Worm (Caenorhabditis elegans) whole organism, L3 larva: Measurements from ENCODE around the gene inx-8.

Experiments
- ZK546.5 ChIP-seq: sonication (generic microtip); optimal IDR thresholded peaks from 2 replicates; lab custom pipeline; 2017; ENCODE audit warnings: missing biosample characterization, missing genetic modification characterization
- aly-2 ChIP-seq: fragments of 150-350 bp; optimal IDR thresholded peaks from 2 replicates; lab custom pipeline; 2014; ENCODE audit warnings: missing biosample characterization, missing genetic modification characterization
- ama-1 ChIP-seq: fragments of 150-350 bp; optimal IDR thresholded peaks from 2 replicates; lab custom pipeline; 2018
- ceh-28 ChIP-seq: fragments of 150-350 bp; optimal IDR thresholded peaks from 2 replicates; lab custom pipeline; 2014; ENCODE audit warnings: missing biosample characterization, missing genetic modification reagents, missing genetic modification characterization
- egl-27 ChIP-seq: sonication (generic microtip); optimal IDR thresholded peaks from 4 replicates; lab custom pipeline; 2017; ENCODE audit warnings: missing biosample characterization, missing genetic modification reagents, missing genetic modification characterization
- egl-5 ChIP-seq: fragments of 150-350 bp; optimal IDR thresholded peaks from 2 replicates; lab custom pipeline; 2017; ENCODE audit warnings: missing biosample characterization, missing genetic modification reagents, missing genetic modification characterization, inconsistent platforms
- elt-1 ChIP-seq: fragments of 150-350 bp; optimal IDR thresholded peaks from 2 replicates; lab custom pipeline; 2014; ENCODE audit warnings: missing biosample characterization, missing genetic modification characterization
- elt-2 ChIP-seq: sonication (generic microtip); optimal IDR thresholded peaks from 2 replicates; lab custom pipeline; 2016; ENCODE audit warnings: missing genetic modification reagents, mild to moderate bottlenecking, missing genetic modification characterization, missing compliant biosample characterization
- elt-3 ChIP-seq, 3 experiments: fragments of 150-350 bp in 1 of 3; sonication (generic microtip) in 2 of 3; optimal IDR thresholded peaks; 2 replicates in 2 of 3; 4 replicates in 1 of 3; lab custom pipeline; 2014 to 2017; ENCODE audit warnings: missing biosample characterization in 3 of 3, missing genetic modification characterization in 3 of 3
- eor-1 ChIP-seq, 2 experiments: fragments of 150-350 bp; optimal IDR thresholded peaks; 2 replicates each; lab custom pipeline; 2014 to 2018; ENCODE audit warnings: missing biosample characterization in 2 of 2, missing genetic modification characterization in 2 of 2
- fkh-10 ChIP-seq: sonication (generic microtip); optimal IDR thresholded peaks from 2 replicates; lab custom pipeline; 2017; ENCODE audit warnings: missing biosample characterization, missing genetic modification reagents, missing genetic modification characterization
- fkh-2 ChIP-seq: fragments of 150-350 bp; optimal IDR thresholded peaks from 2 replicates; lab custom pipeline; 2014; ENCODE audit warnings: missing biosample characterization, missing genetic modification reagents, missing genetic modification characterization
- hmg-11 ChIP-seq: sonication (generic microtip); optimal IDR thresholded peaks from 2 replicates; lab custom pipeline; 2016; ENCODE audit warnings: missing genetic modification characterization, missing compliant biosample characterization
- lin-39 ChIP-seq: fragments of 150-350 bp; optimal IDR thresholded peaks from 2 replicates; lab custom pipeline; 2018; ENCODE audit warnings: missing biosample characterization, missing genetic modification reagents, missing genetic modification characterization
- mdl-1 ChIP-seq: fragments of 150-350 bp; optimal IDR thresholded peaks from 2 replicates; lab custom pipeline; 2014; ENCODE audit warnings: missing biosample characterization, missing genetic modification characterization
- nfya-1 ChIP-seq: sonication (generic microtip); optimal IDR thresholded peaks from 2 replicates; lab custom pipeline; 2017; ENCODE audit warnings: missing genetic modification characterization, mild to moderate bottlenecking, missing compliant biosample characterization, antibody characterized with exemption, moderate library complexity; ENCODE audit not compliant: insufficient read depth
- nhr-11 ChIP-seq: fragments of 150-350 bp; optimal IDR thresholded peaks from 2 replicates; lab custom pipeline; 2014; ENCODE audit warnings: missing biosample characterization, missing genetic modification characterization
- nhr-23 ChIP-seq: fragments of 150-350 bp; optimal IDR thresholded peaks from 2 replicates; lab custom pipeline; 2014; ENCODE audit warnings: missing biosample characterization, missing genetic modification reagents, missing genetic modification characterization
- nhr-25 ChIP-seq: sonication (generic microtip); optimal IDR thresholded peaks from 2 replicates; lab custom pipeline; 2017; ENCODE audit warnings: missing biosample characterization, missing genetic modification characterization
- nhr-28 ChIP-seq: fragments of 150-350 bp; optimal IDR thresholded peaks from 2 replicates; lab custom pipeline; 2014; ENCODE audit warnings: missing biosample characterization, missing genetic modification characterization
- nhr-76 ChIP-seq: fragments of 150-350 bp; sonication (generic microtip); optimal IDR thresholded peaks from 5 replicates; lab custom pipeline; 2014; ENCODE audit warnings: missing biosample characterization, missing genetic modification characterization
- nhr-77 ChIP-seq: fragments of 150-350 bp; optimal IDR thresholded peaks from 2 replicates; lab custom pipeline; 2014; ENCODE audit warnings: missing biosample characterization, missing genetic modification characterization
- sea-2 ChIP-seq: fragments of 150-350 bp; sonication (generic microtip); optimal IDR thresholded peaks from 4 replicates; lab custom pipeline; 2014; ENCODE audit warnings: missing biosample characterization, missing genetic modification reagents, missing genetic modification characterization
- tbx-2 ChIP-seq: sonication (generic microtip); optimal IDR thresholded peaks from 2 replicates; lab custom pipeline; 2016; ENCODE audit warnings: mild to moderate bottlenecking, missing genetic modification characterization, missing compliant biosample characterization
- unc-39 ChIP-seq: sonication (generic microtip); optimal IDR thresholded peaks from 4 replicates; lab custom pipeline; 2017; ENCODE audit warnings: missing biosample characterization, missing genetic modification characterization
- unc-62 ChIP-seq: fragments of 150-350 bp; sonication (generic microtip); optimal IDR thresholded peaks from 4 replicates; lab custom pipeline; 2014; ENCODE audit warnings: missing biosample characterization, missing genetic modification reagents, missing genetic modification characterization
- zag-1 ChIP-seq: fragments of 150-350 bp; optimal IDR thresholded peaks from 2 replicates; lab custom pipeline; 2014; ENCODE audit warnings: missing biosample characterization, missing genetic modification characterization
- ztf-11 ChIP-seq: fragments of 150-350 bp; optimal IDR thresholded peaks from 2 replicates; lab custom pipeline; 2014; ENCODE audit warnings: missing biosample characterization, missing genetic modification characterization
- ztf-4 ChIP-seq: fragments of 150-350 bp; optimal IDR thresholded peaks from 2 replicates; lab custom pipeline; 2014; ENCODE audit warnings: missing biosample characterization, missing genetic modification characterization

inx-8 gene

DNA sequence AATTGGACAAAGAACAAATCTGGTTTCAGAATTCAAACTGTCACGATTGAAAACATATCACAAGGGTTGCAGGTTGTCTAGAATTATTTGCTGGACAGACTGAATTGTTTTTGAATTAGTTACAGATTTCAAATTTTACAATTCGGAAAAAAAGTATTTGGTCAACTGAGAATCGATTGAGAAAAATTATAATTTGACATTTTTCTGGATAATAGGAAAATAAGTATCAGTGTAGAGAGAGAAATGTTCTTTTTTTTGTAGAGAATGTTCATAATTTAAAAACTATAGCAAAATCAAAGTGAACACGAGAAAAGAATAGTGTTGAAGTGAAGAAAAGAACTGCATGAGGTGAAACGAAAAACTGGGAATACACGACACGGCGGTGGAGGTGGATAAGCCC is 27.1 kb downstream of the inx-8 start, which contains the start of gene dpy-20:
Gene dpy-20, minus strand, starts transcription at position 101 of the 400 bp plus-strand sequence.
- TF ChIP-seq ztf-11 (no peak), aly-2 (tag; lab: Kevin White, UChicago) (no peak), nhr-25 (peak; percentile 24), elt-3 (tag; optimal IDR thresholded peaks at IDR 0.05; lab: Kevin White, UChicago) (no peak)

DNA sequence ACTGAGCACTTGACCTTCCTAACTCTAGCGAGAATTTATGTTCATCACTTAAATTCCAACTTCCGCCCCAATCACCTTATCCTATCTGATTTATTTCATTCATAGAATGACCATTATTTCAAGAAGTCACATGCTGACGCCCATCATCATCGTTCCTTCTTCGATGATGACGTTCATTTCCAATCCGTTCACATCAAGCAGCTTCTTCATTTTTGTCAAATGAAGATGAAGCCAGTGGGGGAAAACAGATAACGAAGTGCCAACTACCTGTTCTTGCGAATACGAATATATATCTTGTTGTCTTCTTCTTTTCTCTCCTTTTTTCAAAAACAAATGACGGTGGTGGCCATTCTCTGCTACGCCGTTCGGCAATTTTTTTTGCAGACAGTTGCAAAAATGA is 28.2 kb downstream of the inx-8 start:
- peak; percentile 79 for TF ChIP-seq nhr-25
- no peak for TF ChIP-seq elt-1 (tag; lab: Kevin White, UChicago)
- no peak for TF ChIP-seq unc-39 (tag; lab: Kevin White, UChicago)
- peak; percentile 29 for TF ChIP-seq nhr-23 (tag; lab: Kevin White, UChicago)
- TF ChIP-seq fkh-2 (tag; lab: Kevin White, UChicago): no peak
- no peak for TF ChIP-seq ztf-4
- TF ChIP-seq aly-2 (tag; lab: Kevin White, UChicago): no peak
- no peak for TF ChIP-seq tbx-2

DNA sequence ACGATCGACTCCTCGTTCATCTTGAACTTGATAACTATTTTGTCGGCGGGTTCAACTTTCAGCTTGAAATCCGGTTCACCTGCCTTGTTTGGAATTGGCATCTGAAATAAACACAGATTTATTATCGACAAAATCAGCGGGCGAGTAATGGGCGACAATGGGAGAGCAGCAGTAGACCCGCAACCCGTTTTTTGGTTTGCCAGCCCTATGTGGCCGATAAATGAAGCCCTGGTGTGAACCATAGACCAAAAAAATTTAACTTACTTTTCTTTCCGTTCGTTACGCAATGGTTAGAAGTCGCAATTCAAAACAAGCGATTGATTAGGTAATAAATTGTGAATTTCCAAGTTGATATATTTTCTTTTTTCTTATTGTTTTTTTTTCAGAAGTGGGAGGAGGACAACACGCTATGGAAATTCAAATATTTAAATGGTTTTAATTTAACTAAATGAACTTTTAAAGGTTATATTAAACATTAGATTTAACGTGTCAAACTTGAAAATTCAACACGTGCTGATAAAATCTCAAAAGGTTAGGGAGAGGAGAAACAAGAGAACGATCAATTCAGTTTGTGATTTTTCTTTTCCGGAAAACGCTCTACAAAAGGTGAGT is 30.1 kb downstream of the inx-8 start, which contains the start of the genes T22B3.3 and alg-3:
Gene T22B3.3, minus strand, starts transcription at position 101 of the 612 bp plus-strand sequence.
Gene alg-3, plus strand, starts transcription at position 562 of the 612 bp plus-strand sequence.
- TF ChIP-seq nhr-28 (tag; lab: Kevin White, UChicago): no peak
- TF ChIP-seq, all 47 proteins: peak for 0

DNA sequence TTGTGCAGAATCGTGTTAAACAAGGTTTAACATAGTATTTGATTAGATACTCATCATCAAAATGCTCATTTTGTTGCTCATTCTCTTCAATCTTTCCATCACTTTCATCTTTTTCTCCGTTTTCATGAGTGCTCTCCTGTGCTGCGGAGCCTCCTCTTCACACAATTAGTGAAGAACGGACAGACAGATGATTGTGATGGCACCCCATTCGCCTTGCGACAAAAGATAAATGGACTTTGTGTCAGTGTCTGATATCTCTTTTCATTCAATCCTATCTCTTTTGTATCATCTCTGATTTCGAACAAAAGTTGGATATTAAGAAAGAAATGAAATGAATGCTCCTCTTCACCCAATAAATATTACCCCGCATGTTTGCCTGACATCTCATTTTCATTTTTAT is 36.7 kb downstream of the inx-8 start:
- TF ChIP-seq elt-1 (tag; lab: Kevin White, UChicago) (no peak), nhr-11 (tag; lab: Kevin White, UChicago) (peak; percentile 1), nfya-1 (peak; percentile 6), ztf-11 (no peak), egl-5 (tag; lab: Kevin White, UChicago) (peak; percentile 79), hmg-11 (tag; lab: Kevin White, UChicago) (no peak), ama-1 (no peak), unc-39 (tag; lab: Kevin White, UChicago) (no peak), ceh-28 (tag; lab: Kevin White, UChicago) (no peak), mdl-1 (tag; lab: Kevin White, UChicago) (no peak), zag-1 (tag; lab: Kevin White, UChicago) (no peak)

DNA sequence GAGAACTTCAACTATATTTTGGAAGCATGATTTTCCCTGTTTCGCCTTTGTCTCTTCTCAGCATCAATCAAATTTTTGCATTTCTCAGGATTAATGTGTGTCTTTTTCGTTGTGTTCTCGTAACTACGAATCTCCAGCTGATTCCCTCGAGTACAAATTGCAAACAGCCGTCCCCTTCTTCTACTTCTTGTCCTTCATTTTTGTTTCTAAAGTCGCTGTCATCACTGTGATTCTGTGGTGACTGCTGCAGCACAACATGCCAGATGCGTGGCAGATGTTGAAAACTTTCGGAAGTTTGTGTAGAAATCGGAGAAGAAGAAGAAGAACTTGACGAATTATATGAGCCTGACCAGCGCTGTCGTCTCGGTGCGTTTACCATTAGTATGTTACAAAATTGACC is 39.6 kb downstream of the inx-8 start:
- peak; percentile 51 for TF ChIP-seq lin-39
- TF ChIP-seq egl-27: no peak
- TF ChIP-seq unc-62: peak; percentile 9

DNA sequence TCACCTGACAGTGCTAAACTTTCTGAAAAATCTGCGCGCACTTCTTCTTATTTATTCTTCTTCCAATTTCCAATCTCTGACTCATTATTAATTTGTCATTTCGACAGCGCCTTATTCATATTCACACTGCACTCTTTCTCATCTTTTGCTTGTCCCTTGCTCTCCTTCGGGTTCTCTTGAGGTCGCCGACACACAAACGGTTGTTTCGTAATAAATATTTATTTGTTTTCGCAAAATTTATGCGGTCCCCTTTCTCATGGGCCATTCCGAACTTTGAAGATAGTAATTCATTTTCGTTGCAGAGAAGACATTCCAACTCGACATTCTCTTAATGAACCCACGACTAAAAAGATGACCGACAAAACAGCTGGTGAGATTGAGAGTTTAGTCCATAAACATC is 41.1 kb downstream of the inx-8 start, which contains the start of gene magi-1:
Gene magi-1, plus strand, starts transcription at position 301 of the 400 bp plus-strand sequence.
- TF ChIP-seq mdl-1 (tag; lab: Kevin White, UChicago) (no peak), tbx-2 (no peak), ceh-28 (tag; lab: Kevin White, UChicago) (no peak), fkh-2 (tag; lab: Kevin White, UChicago) (no peak), nhr-76 (no peak), egl-27 (no peak), nhr-23 (tag; lab: Kevin White, UChicago) (no peak), nhr-25 (no peak), ZK546.5 (no peak), zag-1 (tag; lab: Kevin White, UChicago) (no peak), elt-2 (no peak), nhr-77 (no peak), ztf-11 (no peak), nfya-1 (no peak), fkh-10 (GFP tag; lab: Kevin White, UChicago) (no peak), eor-1 (tag; optimal IDR thresholded peaks at IDR 0.05; lab: Kevin White, UChicago) (no peak), sea-2 (GFP tag; lab: Kevin White, UChicago) (no peak)

DNA sequence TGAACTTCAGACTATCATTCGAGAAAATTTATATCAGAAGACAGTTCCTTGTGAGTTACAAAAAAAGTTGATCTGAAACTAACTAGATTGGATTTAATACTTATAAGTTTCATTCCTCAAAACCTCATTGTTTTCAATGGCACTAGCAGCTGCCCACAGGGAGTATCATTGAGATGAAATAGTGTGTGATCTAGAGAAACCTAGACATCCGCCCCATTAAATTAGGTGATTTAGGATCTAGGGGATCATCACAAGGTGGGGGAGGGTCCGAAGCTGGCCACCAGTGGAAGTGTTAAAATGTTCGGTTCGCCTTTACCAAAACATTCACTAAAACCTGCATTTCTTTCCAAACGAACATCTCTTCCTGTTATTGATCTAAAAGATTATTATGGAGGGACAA is 42.8 kb downstream of the inx-8 start:
- TF ChIP-seq ceh-28 (tag; lab: Kevin White, UChicago) (no peak), ama-1 (no peak), nhr-28 (tag; lab: Kevin White, UChicago) (no peak), egl-5 (tag; lab: Kevin White, UChicago) (peak; percentile 70)
